Worm (Caenorhabditis elegans): ENCODE results near the gene K01A6.6.

ce11 chrIV:11779028-11779427, 43.9 kb downstream of the K01A6.6 start, which contains the start of gene lpr-2:
- TF ChIP-seq nhr-237 (tag; optimal IDR thresholded peaks at IDR 0.05) (no peak), snpc-4 (tag; optimal IDR thresholded peaks at IDR 0.05) (no peak), ztf-11 (tag; optimal IDR thresholded peaks at IDR 0.05) (no peak), mab-5 (tag; optimal IDR thresholded peaks at IDR 0.05) (no peak), nhr-11 (tag; optimal IDR thresholded peaks at IDR 0.05) (no peak), dmd-4 (tag; optimal IDR thresholded peaks at IDR 0.05) (no peak), aly-2 (tag; optimal IDR thresholded peaks at IDR 0.05) (no peak), F13H6.1 (tag; optimal IDR thresholded peaks at IDR 0.05) (no peak), ceh-16 (tag; optimal IDR thresholded peaks at IDR 0.05) (no peak), lin-11 (tag; optimal IDR thresholded peaks at IDR 0.05) (no peak), blmp-1 (tag; optimal IDR thresholded peaks at IDR 0.05; ENCODE audit: insufficient read depth) (no peak), mdl-1 (tag; optimal IDR thresholded peaks at IDR 0.05) (no peak), nhr-6 (tag; optimal IDR thresholded peaks at IDR 0.05) (no peak)

Data from whole organism, L2 larva.